Fruit fly (Drosophila melanogaster): ENCODE data around the gene Smyd4-2.

The Smyd4-2 gene

DNA sequence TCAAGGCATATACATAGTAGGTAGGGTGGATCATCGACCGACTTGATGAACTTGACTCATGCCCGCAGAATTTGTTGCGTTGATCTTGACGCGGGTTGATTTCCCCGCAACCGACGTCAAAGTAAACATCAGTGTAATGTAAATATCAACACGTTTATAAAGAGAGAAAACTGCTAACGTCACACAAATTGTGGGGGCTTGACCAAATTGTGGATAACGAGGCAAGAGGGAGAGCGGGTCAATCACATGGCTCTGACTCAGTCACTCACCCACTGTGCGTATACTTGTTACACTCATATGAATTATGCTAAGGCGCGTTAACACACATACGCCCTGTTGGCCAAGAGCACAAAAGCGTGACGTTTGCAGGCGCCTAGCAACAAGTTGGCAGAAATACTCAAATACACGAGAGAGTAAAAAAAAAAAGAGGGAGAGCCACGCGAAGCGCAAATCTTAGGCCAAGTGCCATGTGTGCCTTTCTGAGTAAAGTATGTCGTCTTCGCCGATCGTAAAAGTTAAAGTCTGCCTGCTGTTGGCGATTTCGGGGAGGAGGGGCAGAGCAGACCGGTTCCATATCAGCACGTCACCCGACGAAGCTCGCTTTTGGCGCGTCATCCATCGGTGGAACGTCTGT lies 5.4 kb upstream of the Smyd4-2 start:
- TF ChIP-seq OdsH (GFP tag; optimal IDR thresholded peaks at IDR 0.05) (peak; percentile 83), brk (GFP tag; optimal IDR thresholded peaks at IDR 0.05) (no peak), lola (GFP tag; optimal IDR thresholded peaks at IDR 0.05) (no peak), pan (optimal IDR thresholded peaks at IDR 0.05) (no peak), Jra (GFP tag; optimal IDR thresholded peaks at IDR 0.05) (peak; percentile 91), br (GFP tag; optimal IDR thresholded peaks at IDR 0.05) (peak; percentile 82), CG32264 (GFP tag; optimal IDR thresholded peaks at IDR 0.05) (peak; percentile 86), dmrt93B (GFP tag; optimal IDR thresholded peaks at IDR 0.05) (peak; percentile 31), usp (GFP tag; optimal IDR thresholded peaks at IDR 0.05) (no peak), Hnf4 (GFP tag; optimal IDR thresholded peaks at IDR 0.05) (peak; percentile 85), Sp1 (GFP tag; optimal IDR thresholded peaks at IDR 0.05) (peak; percentile 73), Dif (GFP tag; optimal IDR thresholded peaks at IDR 0.05; ENCODE audit: partially characterized antibody) (peak; percentile 74), Dfd (GFP tag; optimal IDR thresholded peaks at IDR 0.05) (no peak), CG9705 (GFP tag; optimal IDR thresholded peaks at IDR 0.05) (peak; percentile 57), Rel (GFP tag; optimal IDR thresholded peaks at IDR 0.05) (no peak), Rel (tag; optimal IDR thresholded peaks at IDR 0.05) (peak; percentile 58), h (GFP tag; optimal IDR thresholded peaks at IDR 0.05) (peak; percentile 85), CrebA (GFP tag; optimal IDR thresholded peaks at IDR 0.05; ENCODE audit: borderline replicate concordance) (no peak), N (GFP tag; optimal IDR thresholded peaks at IDR 0.05) (no peak), Hr78 (GFP tag; optimal IDR thresholded peaks at IDR 0.05) (no peak), sv (GFP tag; optimal IDR thresholded peaks at IDR 0.05) (peak; percentile 82), foxo (GFP tag; optimal IDR thresholded peaks at IDR 0.05) (peak in 1 of 2 experiments; percentile 74), HLH106 (tag; optimal IDR thresholded peaks at IDR 0.05) (peak; percentile 39), jim (GFP tag; optimal IDR thresholded peaks at IDR 0.05) (peak; percentile 83), Hr83 (GFP tag; optimal IDR thresholded peaks at IDR 0.05; ENCODE audit: poor library complexity, severe bottlenecking) (peak; percentile 99), Abd-B (GFP tag; optimal IDR thresholded peaks at IDR 0.05) (no peak), fru (GFP tag; optimal IDR thresholded peaks at IDR 0.05) (peak; percentile 75), ey (GFP tag; optimal IDR thresholded peaks at IDR 0.05) (peak; percentile 72), dl (GFP tag; optimal IDR thresholded peaks at IDR 0.05; ENCODE audit: insufficient read depth in 1 of 2, partially characterized antibody in 2 of 2) (peak; percentile 36 to 71), Myc (optimal IDR thresholded peaks at IDR 0.05) (no peak), woc (GFP tag; optimal IDR thresholded peaks at IDR 0.05) (peak; percentile 1), dsf (GFP tag; optimal IDR thresholded peaks at IDR 0.05; ENCODE audit: borderline replicate concordance) (peak; percentile 63), rgr (GFP tag; optimal IDR thresholded peaks at IDR 0.05) (peak; percentile 87), tai (GFP tag; optimal IDR thresholded peaks at IDR 0.05) (peak; percentile 96), Vsx2 (GFP tag; optimal IDR thresholded peaks at IDR 0.05; ENCODE audit: partially characterized antibody) (peak; percentile 48), psq (GFP tag; optimal IDR thresholded peaks at IDR 0.05) (peak; percentile 72), GATAd (GFP tag; optimal IDR thresholded peaks at IDR 0.05) (peak; percentile 80), sage (GFP tag; optimal IDR thresholded peaks at IDR 0.05) (no peak), Mio (GFP tag; optimal IDR thresholded peaks at IDR 0.05) (no peak)

- TF ChIP-seq OdsH (GFP tag; optimal IDR thresholded peaks at IDR 0.05) (no peak), Rel (GFP tag; optimal IDR thresholded peaks at IDR 0.05) (no peak), Rel (tag; optimal IDR thresholded peaks at IDR 0.05) (peak; percentile 71)
These were observed 4.3 kb upstream of the Smyd4-2 start for dm6 chr3L:12405889-12406500.
